Worm (Caenorhabditis elegans): ENCODE data around the gene C04A11.1.

- TF ChIP-seq ama-1 (optimal IDR thresholded peaks at IDR 0.05) (no peak), fkh-10 (GFP tag; optimal IDR thresholded peaks at IDR 0.05) (no peak), ztf-16 (tag; optimal IDR thresholded peaks at IDR 0.05) (no peak), pqm-1 (tag; optimal IDR thresholded peaks at IDR 0.05) (no peak), ref-2 (tag; optimal IDR thresholded peaks at IDR 0.05) (no peak), ttx-3 (tag; optimal IDR thresholded peaks at IDR 0.05) (no peak), lin-11 (tag; optimal IDR thresholded peaks at IDR 0.05) (no peak), dmd-4 (tag; optimal IDR thresholded peaks at IDR 0.05; ENCODE audit: borderline replicate concordance) (no peak), tbx-7 (tag; optimal IDR thresholded peaks at IDR 0.05) (no peak), hlh-6 (tag; optimal IDR thresholded peaks at IDR 0.05) (no peak), pha-4 (tag; optimal IDR thresholded peaks at IDR 0.05) (no peak), elt-2 (tag; optimal IDR thresholded peaks at IDR 0.05) (no peak)
Observed at ce11 chrX:13618574-13618973, 41.7 kb upstream of the C04A11.1 start, which contains the start of gene nlp-53.

Measured in whole organism, late embryonic.